Worm (Caenorhabditis elegans): Measurements from ENCODE around the gene R05A10.4.

ce11 chrIV:14164109-14164508 lies 8.2 kb upstream of the R05A10.4 start:
- no peak for TF ChIP-seq Y55F3AM.14 (GFP tag; optimal IDR thresholded peaks at IDR 0.05)
- no peak for TF ChIP-seq unc-55 (GFP tag; optimal IDR thresholded peaks at IDR 0.05)
- no peak for TF ChIP-seq lin-39 (tag; optimal IDR thresholded peaks at IDR 0.05)

All from whole organism, L2 larva.